Fruit fly (Drosophila melanogaster): Measurements from ENCODE around the gene mad2.
A peak's percentile ranks its signal among the peaks of the same experiment; 100 is the strongest.

Gene mad2

dm6 chr3L:5770113-5770798, 42.6 kb downstream of the mad2 start:
- no peak for TF ChIP-seq noc (tag; optimal IDR thresholded peaks at IDR 0.05)

dm6 chr3L:5768532-5769497, 44.1 kb downstream of the mad2 start, which contains the start of the genes Ppat-Dpck and scny:
TSS of gene Ppat-Dpck (minus strand) at chr3L:5768794.
TSS of gene scny (plus strand) at chr3L:5769002.
- TF ChIP-seq noc (tag; optimal IDR thresholded peaks at IDR 0.05), result peak; percentile 17

- TF ChIP-seq noc (tag; optimal IDR thresholded peaks at IDR 0.05), result no peak
These were observed 47.1 kb downstream of the mad2 start, which contains the start of gene Txl for dm6 chr3L:5765844-5766200. TSS of gene Txl (plus strand) at chr3L:5765846.

dm6 chr3L:5764922-5765843, 47.7 kb downstream of the mad2 start, which contains the start of gene CG10576:
TSS of gene CG10576 (minus strand) at chr3L:5765702.
- no peak for TF ChIP-seq noc (tag; optimal IDR thresholded peaks at IDR 0.05)

All from whole organism, larva.